Worm (Caenorhabditis elegans) whole organism, L3 larva: ENCODE measurements around the gene oac-31.

Experiments used
- R02D3.7 ChIP-seq: fragments of 150-350 bp; optimal IDR thresholded peaks from 2 replicates; lab custom pipeline; 2014; ENCODE audit warnings: missing biosample characterization, missing genetic modification characterization
- aly-2 ChIP-seq: fragments of 150-350 bp; optimal IDR thresholded peaks from 2 replicates; lab custom pipeline; 2014; ENCODE audit warnings: missing biosample characterization, missing genetic modification characterization
- ama-1 ChIP-seq: fragments of 150-350 bp; optimal IDR thresholded peaks from 2 replicates; lab custom pipeline; 2018
- ceh-16 ChIP-seq: sonication (generic microtip); optimal IDR thresholded peaks from 2 replicates; lab custom pipeline; 2017; ENCODE audit warnings: missing biosample characterization, missing genetic modification characterization
- ceh-82 ChIP-seq: fragments of 150-350 bp; optimal IDR thresholded peaks from 2 replicates; lab custom pipeline; 2014; ENCODE audit warnings: missing biosample characterization, missing genetic modification characterization
- ceh-9 ChIP-seq: sonication (generic microtip); optimal IDR thresholded peaks from 2 replicates; lab custom pipeline; 2018; ENCODE audit warnings: missing biosample characterization, missing genetic modification characterization
- daf-12 ChIP-seq: fragments of 150-350 bp; optimal IDR thresholded peaks from 2 replicates; lab custom pipeline; 2014; ENCODE audit warnings: missing biosample characterization, missing genetic modification reagents, missing genetic modification characterization
- elt-1 ChIP-seq: fragments of 150-350 bp; optimal IDR thresholded peaks from 2 replicates; lab custom pipeline; 2014; ENCODE audit warnings: missing biosample characterization, missing genetic modification characterization
- elt-2 ChIP-seq: sonication (generic microtip); optimal IDR thresholded peaks from 2 replicates; lab custom pipeline; 2016; ENCODE audit warnings: missing genetic modification reagents, mild to moderate bottlenecking, missing genetic modification characterization, missing compliant biosample characterization
- elt-3 ChIP-seq, 3 experiments: fragments of 150-350 bp in 1 of 3; sonication (generic microtip) in 2 of 3; optimal IDR thresholded peaks; 2 replicates in 2 of 3; 4 replicates in 1 of 3; lab custom pipeline; 2014 to 2017; ENCODE audit warnings: missing biosample characterization in 3 of 3, missing genetic modification characterization in 3 of 3
- eor-1 ChIP-seq, 2 experiments: fragments of 150-350 bp; optimal IDR thresholded peaks; 2 replicates each; lab custom pipeline; 2014 to 2018; ENCODE audit warnings: missing biosample characterization in 2 of 2, missing genetic modification characterization in 2 of 2
- fkh-10 ChIP-seq: sonication (generic microtip); optimal IDR thresholded peaks from 2 replicates; lab custom pipeline; 2017; ENCODE audit warnings: missing biosample characterization, missing genetic modification reagents, missing genetic modification characterization
- hmg-11 ChIP-seq: sonication (generic microtip); optimal IDR thresholded peaks from 2 replicates; lab custom pipeline; 2016; ENCODE audit warnings: missing genetic modification characterization, missing compliant biosample characterization
- jun-1 ChIP-seq: fragments of 150-350 bp; optimal IDR thresholded peaks from 2 replicates; lab custom pipeline; 2014; ENCODE audit warnings: missing biosample characterization, missing genetic modification reagents, missing genetic modification characterization
- lin-15B ChIP-seq: fragments of 150-350 bp; optimal IDR thresholded peaks from 2 replicates; lab custom pipeline; 2014; ENCODE audit warnings: missing biosample characterization, missing genetic modification characterization
- lin-39 ChIP-seq: fragments of 150-350 bp; optimal IDR thresholded peaks from 2 replicates; lab custom pipeline; 2018; ENCODE audit warnings: missing biosample characterization, missing genetic modification reagents, missing genetic modification characterization
- lsy-12 ChIP-seq: sonication (generic microtip); optimal IDR thresholded peaks from 2 replicates; lab custom pipeline; 2016; ENCODE audit warnings: mild to moderate bottlenecking, missing genetic modification characterization, missing compliant biosample characterization
- mml-1 ChIP-seq: fragments of 150-350 bp; sonication (generic microtip); optimal IDR thresholded peaks from 3 replicates; lab custom pipeline; 2014; ENCODE audit warnings: missing biosample characterization, missing genetic modification characterization
- nfya-1 ChIP-seq: sonication (generic microtip); optimal IDR thresholded peaks from 2 replicates; lab custom pipeline; 2017; ENCODE audit warnings: missing genetic modification characterization, mild to moderate bottlenecking, missing compliant biosample characterization, antibody characterized with exemption, moderate library complexity; ENCODE audit not compliant: insufficient read depth
- nhr-11 ChIP-seq: fragments of 150-350 bp; optimal IDR thresholded peaks from 2 replicates; lab custom pipeline; 2014; ENCODE audit warnings: missing biosample characterization, missing genetic modification characterization
- nhr-12 ChIP-seq: fragments of 150-350 bp; optimal IDR thresholded peaks from 2 replicates; lab custom pipeline; 2014; ENCODE audit warnings: missing biosample characterization, missing genetic modification characterization
- nhr-23 ChIP-seq: fragments of 150-350 bp; optimal IDR thresholded peaks from 2 replicates; lab custom pipeline; 2014; ENCODE audit warnings: missing biosample characterization, missing genetic modification reagents, missing genetic modification characterization
- nhr-237 ChIP-seq: fragments of 150-350 bp; optimal IDR thresholded peaks from 2 replicates; lab custom pipeline; 2014; ENCODE audit warnings: missing biosample characterization, missing genetic modification characterization
- nhr-28 ChIP-seq: fragments of 150-350 bp; optimal IDR thresholded peaks from 2 replicates; lab custom pipeline; 2014; ENCODE audit warnings: missing biosample characterization, missing genetic modification characterization
- nhr-43 ChIP-seq: sonication (generic microtip); optimal IDR thresholded peaks from 2 replicates; lab custom pipeline; 2016; ENCODE audit warnings: mild to moderate bottlenecking, missing genetic modification characterization, missing compliant biosample characterization; ENCODE audit not compliant: poor library complexity, severe bottlenecking
- nhr-76 ChIP-seq: fragments of 150-350 bp; sonication (generic microtip); optimal IDR thresholded peaks from 5 replicates; lab custom pipeline; 2014; ENCODE audit warnings: missing biosample characterization, missing genetic modification characterization
- nhr-77 ChIP-seq: fragments of 150-350 bp; optimal IDR thresholded peaks from 2 replicates; lab custom pipeline; 2014; ENCODE audit warnings: missing biosample characterization, missing genetic modification characterization
- pha-4 ChIP-seq: fragments of 150-350 bp; optimal IDR thresholded peaks from 2 replicates; lab custom pipeline; 2014; ENCODE audit warnings: missing biosample characterization, missing genetic modification reagents, missing genetic modification characterization
- pqm-1 ChIP-seq: fragments of 150-350 bp; optimal IDR thresholded peaks from 2 replicates; lab custom pipeline; 2017; ENCODE audit warnings: missing biosample characterization, missing genetic modification characterization, inconsistent platforms
- sea-2 ChIP-seq: fragments of 150-350 bp; sonication (generic microtip); optimal IDR thresholded peaks from 4 replicates; lab custom pipeline; 2014; ENCODE audit warnings: missing biosample characterization, missing genetic modification reagents, missing genetic modification characterization
- skn-1 ChIP-seq: fragments of 150-350 bp; optimal IDR thresholded peaks from 2 replicates; lab custom pipeline; 2014; ENCODE audit warnings: missing biosample characterization, missing genetic modification characterization
- snpc-4 ChIP-seq: fragments of 150-350 bp; optimal IDR thresholded peaks from 2 replicates; lab custom pipeline; 2014; ENCODE audit warnings: missing biosample characterization, missing genetic modification characterization
- tbx-2 ChIP-seq: sonication (generic microtip); optimal IDR thresholded peaks from 2 replicates; lab custom pipeline; 2016; ENCODE audit warnings: mild to moderate bottlenecking, missing genetic modification characterization, missing compliant biosample characterization
- unc-62 ChIP-seq: fragments of 150-350 bp; sonication (generic microtip); optimal IDR thresholded peaks from 4 replicates; lab custom pipeline; 2014; ENCODE audit warnings: missing biosample characterization, missing genetic modification reagents, missing genetic modification characterization
- zag-1 ChIP-seq: fragments of 150-350 bp; optimal IDR thresholded peaks from 2 replicates; lab custom pipeline; 2014; ENCODE audit warnings: missing biosample characterization, missing genetic modification characterization
- ztf-11 ChIP-seq: fragments of 150-350 bp; optimal IDR thresholded peaks from 2 replicates; lab custom pipeline; 2014; ENCODE audit warnings: missing biosample characterization, missing genetic modification characterization
- ztf-4 ChIP-seq: fragments of 150-350 bp; optimal IDR thresholded peaks from 2 replicates; lab custom pipeline; 2014; ENCODE audit warnings: missing biosample characterization, missing genetic modification characterization

The oac-31 gene

DNA sequence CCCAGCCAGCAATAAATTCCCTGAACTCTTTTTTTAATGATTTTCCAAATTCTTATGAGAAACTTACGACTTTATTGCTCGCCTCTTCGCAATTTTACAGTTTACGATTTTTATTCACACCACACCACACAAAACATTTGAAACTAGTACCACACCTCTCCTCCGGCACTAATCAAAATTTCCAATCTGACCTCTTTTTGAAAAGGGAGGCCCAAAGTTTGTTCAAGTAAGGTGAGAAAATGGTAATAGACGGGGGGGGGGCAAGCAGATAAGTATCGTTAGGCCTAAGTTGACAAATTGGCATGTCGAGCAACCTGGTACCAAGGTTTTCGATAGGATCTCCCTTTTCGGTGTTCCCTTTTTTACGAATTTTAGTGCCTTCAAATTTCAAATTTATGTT, 38.1 kb upstream of the oac-31 start:
- TF ChIP-seq skn-1 (tag; lab: Kevin White, UChicago) = no peak
- TF ChIP-seq elt-1 (tag; lab: Kevin White, UChicago) = peak; percentile 4
- no peak for TF ChIP-seq lin-39
- no peak for TF ChIP-seq aly-2

DNA sequence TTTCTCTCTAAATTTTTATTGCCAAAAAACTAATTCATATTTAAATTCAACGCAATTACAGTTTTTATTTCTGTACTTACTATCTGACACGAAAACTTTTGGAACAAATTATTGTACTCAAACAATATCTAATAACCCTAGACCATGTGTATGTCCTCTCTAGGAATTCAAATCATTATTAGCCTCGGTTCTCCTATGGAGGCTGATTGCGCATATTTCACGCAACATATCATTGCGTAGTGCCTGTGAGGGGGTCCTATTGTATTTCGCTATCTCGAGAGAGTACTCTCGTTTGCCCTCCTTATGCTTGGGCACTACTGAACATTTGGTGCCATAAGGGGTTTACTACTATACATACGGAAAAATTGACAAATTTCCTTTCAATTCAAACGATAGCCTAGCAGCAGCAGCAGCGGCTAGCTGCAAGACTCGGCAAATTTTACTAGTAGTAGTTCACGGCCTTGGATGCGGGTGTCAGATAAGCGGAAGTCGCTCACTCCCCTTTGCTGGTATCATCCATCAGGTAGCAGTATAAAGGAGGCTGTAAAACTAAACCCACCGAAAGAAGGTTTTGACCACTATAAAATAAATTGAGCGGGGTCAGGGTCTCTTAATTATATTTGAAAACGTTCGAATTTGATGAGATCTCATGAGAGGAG, 37.0 kb upstream of the oac-31 start:
- TF ChIP-seq lin-39 (no peak), elt-2 (no peak), pha-4 (tag; lab: Kevin White, UChicago) (no peak), nhr-43 (tag; lab: Kevin White, UChicago) (no peak), nhr-23 (tag; lab: Kevin White, UChicago) (no peak), pqm-1 (no peak), unc-62 (GFP tag; lab: Kevin White, UChicago) (no peak), nhr-76 (no peak), fkh-10 (GFP tag; lab: Kevin White, UChicago) (no peak), elt-1 (tag; lab: Kevin White, UChicago) (no peak), elt-3 (tag; optimal IDR thresholded peaks at IDR 0.05; lab: Kevin White, UChicago) (no peak), ceh-82 (tag; lab: Kevin White, UChicago) (no peak), jun-1 (tag; lab: Kevin White, UChicago) (no peak), sea-2 (GFP tag; lab: Kevin White, UChicago) (no peak), ceh-16 (tag; lab: Kevin White, UChicago) (no peak), ztf-11 (tag; lab: Kevin White, UChicago) (no peak), R02D3.7 (no peak), ceh-9 (tag; lab: Kevin White, UChicago) (no peak), nhr-237 (no peak), zag-1 (no peak)

ce11 chrV:1577092-1577709, 35.5 kb upstream of the oac-31 start:
- no peak for TF ChIP-seq lsy-12 (tag; lab: Kevin White, UChicago)

DNA sequence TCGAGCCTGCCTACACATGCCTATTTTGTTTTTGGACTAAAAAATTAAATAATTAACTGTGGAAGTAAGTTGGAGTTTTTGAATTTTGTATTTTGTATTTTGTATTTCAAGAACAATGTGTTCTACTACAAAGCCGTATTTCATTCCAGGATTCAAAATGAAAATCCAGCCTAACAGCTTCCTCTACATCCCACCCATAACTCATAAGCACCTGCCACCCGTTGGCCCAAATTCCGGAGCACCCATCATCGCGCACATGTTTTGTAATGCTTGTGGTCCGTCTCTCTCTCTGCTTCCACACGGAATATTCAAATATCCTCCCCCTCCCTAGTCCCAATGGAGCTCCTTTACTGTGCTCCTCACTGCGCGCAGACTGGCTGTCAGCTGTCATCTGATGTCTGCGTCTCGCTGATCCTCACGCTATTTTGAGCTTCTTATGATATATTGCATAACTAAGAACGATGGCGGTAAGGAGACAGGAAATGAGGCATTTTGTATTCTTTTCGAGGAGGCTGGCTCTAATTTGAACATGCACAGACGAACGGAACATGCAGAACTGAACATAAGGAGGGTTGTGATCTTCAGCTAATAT, 33.9 kb upstream of the oac-31 start:
- TF ChIP-seq lin-15B (tag; lab: Kevin White, UChicago) = no peak
- no peak for TF ChIP-seq hmg-11
- TF ChIP-seq lin-39 = no peak

DNA sequence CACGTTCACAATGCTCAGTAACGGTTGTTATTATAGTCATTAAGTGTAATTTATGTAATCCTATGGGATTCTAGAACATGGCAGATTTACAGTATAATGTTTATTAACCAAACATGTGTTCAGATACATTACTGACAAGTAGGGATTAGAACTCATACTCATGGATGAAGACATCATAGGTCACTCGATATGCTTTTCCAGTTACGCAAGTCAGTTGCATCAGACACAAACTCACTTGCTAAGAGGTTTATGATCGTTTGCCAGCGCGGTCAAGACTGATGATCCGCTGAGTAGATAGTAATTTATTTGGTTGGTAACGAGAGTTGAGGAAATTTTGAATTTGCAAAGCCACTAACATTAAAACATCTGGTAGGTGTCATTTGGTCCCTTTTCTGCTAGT, 32.9 kb upstream of the oac-31 start:
- no peak for TF ChIP-seq pha-4 (tag; lab: Kevin White, UChicago)
- no peak for TF ChIP-seq aly-2
- no peak for TF ChIP-seq mml-1 (tag; lab: Kevin White, UChicago)
- no peak for TF ChIP-seq ztf-4 (tag; lab: Kevin White, UChicago)

- TF ChIP-seq eor-1 (tag; optimal IDR thresholded peaks at IDR 0.05; lab: Kevin White, UChicago) (no peak), aly-2 (no peak), nhr-12 (tag; lab: Kevin White, UChicago) (no peak), ama-1 (lab: Kevin White, UChicago) (no peak), nhr-76 (no peak)
These were observed 30.9 kb upstream of the oac-31 start for ce11 chrV:1572585-1572984.

- no peak for TF ChIP-seq daf-12 (tag; lab: Kevin White, UChicago)
- TF ChIP-seq ama-1 (lab: Kevin White, UChicago) = no peak
- no peak for TF ChIP-seq nfya-1 (tag; lab: Kevin White, UChicago)
- TF ChIP-seq fkh-10 (GFP tag; lab: Kevin White, UChicago) = no peak
- no peak for TF ChIP-seq tbx-2 (tag; lab: Kevin White, UChicago)
- no peak for TF ChIP-seq lsy-12 (tag; lab: Kevin White, UChicago)
- no peak for TF ChIP-seq nhr-11 (tag; lab: Kevin White, UChicago)
- TF ChIP-seq nhr-43 (tag; lab: Kevin White, UChicago) = no peak
- no peak for TF ChIP-seq mml-1 (tag; lab: Kevin White, UChicago)
- no peak for TF ChIP-seq elt-3 (tag; optimal IDR thresholded peaks at IDR 0.05; lab: Kevin White, UChicago)
- TF ChIP-seq snpc-4 (tag; lab: Kevin White, UChicago) = no peak
- TF ChIP-seq nhr-12 (tag; lab: Kevin White, UChicago) = no peak
- TF ChIP-seq nhr-77 (tag; lab: Kevin White, UChicago) = no peak
- no peak for TF ChIP-seq pqm-1
- no peak for TF ChIP-seq skn-1 (tag; lab: Kevin White, UChicago)
- no peak for TF ChIP-seq nhr-28 (tag; lab: Kevin White, UChicago)
These were observed 29.0 kb upstream of the oac-31 start for ce11 chrV:1570679-1571078.
